Fruit fly (Drosophila melanogaster): Measurements from ENCODE around the gene Myo61F.

dm6 chr3L:1322159-1322558 lies 3.9 kb downstream of the Myo61F start:
- no peak for TF ChIP-seq psq (optimal IDR thresholded peaks at IDR 0.05)
- no peak for TF ChIP-seq Sin3A (optimal IDR thresholded peaks at IDR 0.05)

Measured in Kc167 (cell line).